Fruit fly (Drosophila melanogaster) whole organism, embryonic: Measurements from ENCODE around the gene CG15914.

ENCODE experiments used
- Adf1 ChIP-seq: fragments of 200-800 bp; sonication (Bioruptor generic); IDR thresholded peaks from 2 replicates; pipeline ENCODE4 v1.3.6; 2022; ENCODE audit warnings: missing biosample characterization, missing genetic modification characterization
- Antp ChIP-seq: fragments of 200-800 bp; sonication (Bioruptor generic); optimal IDR thresholded peaks from 3 replicates; lab custom pipeline; 2016; ENCODE audit warnings: missing biosample characterization, missing genetic modification characterization
- B-H2 ChIP-seq: fragments of 200-800 bp; sonication (Bioruptor generic); optimal IDR thresholded peaks from 2 replicates; lab custom pipeline; 2018; ENCODE audit warnings: missing biosample characterization, mild to moderate bottlenecking, missing genetic modification characterization
- CG10321 ChIP-seq: fragments of 200-800 bp; sonication (Bioruptor generic); IDR thresholded peaks from 2 replicates; pipeline ENCODE4 v1.3.6; 2022; ENCODE audit warnings: missing biosample characterization, missing genetic modification characterization
- CG1233 ChIP-seq: fragments of 200-800 bp; sonication (Bioruptor generic); optimal IDR thresholded peaks from 4 replicates; lab custom pipeline; 2018; ENCODE audit warnings: missing biosample characterization, mild to moderate bottlenecking, missing genetic modification characterization
- CG12744 ChIP-seq: fragments of 200-800 bp; sonication (Bioruptor generic); optimal IDR thresholded peaks from 2 replicates; lab custom pipeline; 2016; ENCODE audit warnings: missing biosample characterization, missing genetic modification characterization
- CG15011 ChIP-seq: fragments of 200-800 bp; sonication (Bioruptor generic); optimal IDR thresholded peaks from 3 replicates; lab custom pipeline; 2018; ENCODE audit warnings: missing biosample characterization, mild to moderate bottlenecking, missing genetic modification characterization
- CG15073 ChIP-seq: fragments of 200-800 bp; sonication (Bioruptor generic); optimal IDR thresholded peaks from 2 replicates; lab custom pipeline; 2016; ENCODE audit warnings: missing biosample characterization, missing genetic modification characterization
- CG15696 ChIP-seq: fragments of 200-800 bp; sonication (Bioruptor generic); optimal IDR thresholded peaks from 2 replicates; lab custom pipeline; 2019; ENCODE audit warnings: missing biosample characterization, mild to moderate bottlenecking, missing genetic modification characterization, moderate library complexity
- CG1602 ChIP-seq: fragments of 200-800 bp; sonication (Bioruptor generic); optimal IDR thresholded peaks from 3 replicates; lab custom pipeline; 2016; ENCODE audit warnings: missing biosample characterization, missing genetic modification characterization
- CG16779 ChIP-seq: fragments of 200-800 bp; sonication (Bioruptor generic); IDR thresholded peaks from 2 replicates; pipeline ENCODE4 v1.3.6; 2022; ENCODE audit warnings: missing biosample characterization, missing genetic modification characterization
- CG17829 ChIP-seq: fragments of 200-800 bp; optimal IDR thresholded peaks from 2 replicates; lab custom pipeline; 2019; ENCODE audit warnings: missing biosample characterization, mild to moderate bottlenecking, missing genetic modification characterization, moderate library complexity
- CG33213 ChIP-seq: fragments of 200-800 bp; sonication (Bioruptor generic); optimal IDR thresholded peaks from 3 replicates; lab custom pipeline; 2016; ENCODE audit warnings: missing biosample characterization, missing genetic modification characterization
- CG3847 ChIP-seq: fragments of 200-800 bp; sonication (Bioruptor generic); IDR thresholded peaks from 2 replicates; pipeline ENCODE4 v1.3.6; 2022; ENCODE audit warnings: missing biosample characterization, missing genetic modification characterization
- CG4707 ChIP-seq: fragments of 200-800 bp; sonication (Bioruptor generic); optimal IDR thresholded peaks from 2 replicates; lab custom pipeline; 2018; ENCODE audit warnings: missing biosample characterization, mild to moderate bottlenecking, missing genetic modification characterization, moderate library complexity
- CG6765 ChIP-seq: fragments of 200-800 bp; sonication (Bioruptor generic); optimal IDR thresholded peaks from 3 replicates; lab custom pipeline; 2017; ENCODE audit warnings: missing biosample characterization, mild to moderate bottlenecking, missing genetic modification characterization
- CG8924 ChIP-seq: fragments of 200-800 bp; optimal IDR thresholded peaks from 3 replicates; lab custom pipeline; 2019; ENCODE audit warnings: missing biosample characterization, mild to moderate bottlenecking, missing genetic modification characterization, moderate library complexity
- CG9797 ChIP-seq: fragments of 200-800 bp; sonication (Bioruptor generic); optimal IDR thresholded peaks from 3 replicates; lab custom pipeline; 2018; ENCODE audit warnings: missing biosample characterization, mild to moderate bottlenecking, missing genetic modification characterization
- CG9817 ChIP-seq: fragments of 200-800 bp; sonication (Bioruptor generic); optimal IDR thresholded peaks from 2 replicates; lab custom pipeline; 2018; ENCODE audit warnings: missing biosample characterization, mild to moderate bottlenecking, missing genetic modification characterization, moderate library complexity
- CG9932 ChIP-seq: fragments of 200-800 bp; sonication (Bioruptor generic); IDR thresholded peaks from 2 replicates; pipeline ENCODE4 v1.3.6; 2022; ENCODE audit warnings: missing biosample characterization, missing genetic modification characterization
- Deaf1 ChIP-seq: fragments of 200-800 bp; optimal IDR thresholded peaks from 3 replicates; lab custom pipeline; 2019; ENCODE audit warnings: missing biosample characterization, mild to moderate bottlenecking, missing genetic modification characterization, moderate library complexity
- Dref ChIP-seq: fragments of 200-800 bp; sonication (Bioruptor generic); IDR thresholded peaks from 2 replicates; pipeline ENCODE4 v1.3.6; 2022; ENCODE audit warnings: missing biosample characterization, missing genetic modification characterization
- E2f1 ChIP-seq: fragments of 200-800 bp; sonication (Bioruptor generic); IDR thresholded peaks from 2 replicates; pipeline ENCODE4 v1.3.6; 2022; ENCODE audit warnings: missing biosample characterization, missing genetic modification characterization
- Ets65A ChIP-seq: fragments of 200-800 bp; sonication (Bioruptor generic); peaks from one replicate; lab custom pipeline; 2016; ENCODE audit warnings: missing biosample characterization, missing genetic modification characterization
- Fer1 ChIP-seq: fragments of 200-800 bp; sonication (Bioruptor generic); optimal IDR thresholded peaks from 2 replicates; lab custom pipeline; 2017; ENCODE audit warnings: missing biosample characterization, mild to moderate bottlenecking, missing genetic modification characterization
- HmgZ ChIP-seq: fragments of 200-800 bp; sonication (Bioruptor generic); optimal IDR thresholded peaks from 2 replicates; lab custom pipeline; 2018; ENCODE audit warnings: missing biosample characterization, mild to moderate bottlenecking, missing genetic modification characterization
- NFAT ChIP-seq: fragments of 200-800 bp; sonication (Bioruptor generic); IDR thresholded peaks from 2 replicates; pipeline ENCODE4 v1.3.6; 2022; ENCODE audit warnings: missing biosample characterization, missing genetic modification characterization
- NK7.1 ChIP-seq: fragments of 200-800 bp; sonication (Bioruptor generic); optimal IDR thresholded peaks from 3 replicates; lab custom pipeline; 2016; ENCODE audit warnings: missing biosample characterization, missing genetic modification characterization
- Poxn ChIP-seq: fragments of 200-800 bp; sonication (Bioruptor generic); IDR thresholded peaks from 2 replicates; pipeline ENCODE4 v1.3.6; 2022; ENCODE audit warnings: missing biosample characterization, missing genetic modification characterization
- Ptx1 ChIP-seq: fragments of 200-800 bp; sonication (Bioruptor generic); IDR thresholded peaks from 2 replicates; pipeline ENCODE4 v1.3.6; 2022; ENCODE audit warnings: missing biosample characterization, missing genetic modification characterization
- Tbp ChIP-seq: fragments of >200 bp; optimal IDR thresholded peaks from 2 replicates; lab custom pipeline; 2018; ENCODE audit warnings: missing biosample characterization, missing genetic modification characterization
- Usf ChIP-seq: fragments of 200-800 bp; sonication (Bioruptor generic); optimal IDR thresholded peaks from 2 replicates; lab custom pipeline; 2017; ENCODE audit warnings: missing genotype, missing biosample characterization, missing genetic modification characterization
- ab ChIP-seq: fragments of 200-800 bp; sonication (Bioruptor generic); optimal IDR thresholded peaks from 2 replicates; lab custom pipeline; 2016; ENCODE audit warnings: missing biosample characterization, missing genetic modification characterization
- ap ChIP-seq: fragments of 200-800 bp; sonication (Bioruptor generic); IDR thresholded peaks from 2 replicates; pipeline ENCODE4 v1.3.6; 2022; ENCODE audit warnings: missing biosample characterization, missing genetic modification characterization
- ara ChIP-seq: fragments of 200-800 bp; sonication (Bioruptor generic); IDR thresholded peaks from 2 replicates; pipeline ENCODE4 v1.3.6; 2022; ENCODE audit warnings: missing biosample characterization, missing genetic modification characterization
- bbx ChIP-seq: fragments of 200-800 bp; sonication (Bioruptor generic); IDR thresholded peaks from 2 replicates; pipeline ENCODE4 v1.3.6; 2022; ENCODE audit warnings: missing biosample characterization, missing genetic modification characterization; ENCODE audit not compliant: partially characterized antibody
- chinmo ChIP-seq: fragments of 200-800 bp; sonication (Bioruptor generic); IDR thresholded peaks from 4 replicates; pipeline ENCODE4 v1.3.6; 2022; ENCODE audit warnings: missing biosample characterization, missing genetic modification characterization; ENCODE audit not compliant: partially characterized antibody
- ems ChIP-seq: fragments of 200-800 bp; sonication (Bioruptor generic); optimal IDR thresholded peaks from 3 replicates; lab custom pipeline; 2016; ENCODE audit warnings: missing biosample characterization, missing genetic modification characterization
- gfzf ChIP-seq: fragments of 200-800 bp; sonication (Bioruptor generic); optimal IDR thresholded peaks from 2 replicates; lab custom pipeline; 2016; ENCODE audit warnings: missing biosample characterization, mild to moderate bottlenecking, missing genetic modification characterization, moderate library complexity
- ind ChIP-seq: fragments of 200-800 bp; sonication (Bioruptor generic); optimal IDR thresholded peaks from 3 replicates; lab custom pipeline; 2016; ENCODE audit warnings: missing biosample characterization, missing genetic modification characterization
- kay ChIP-seq: fragments of 200-800 bp; sonication (Bioruptor generic); optimal IDR thresholded peaks from 2 replicates; lab custom pipeline; 2016; ENCODE audit warnings: missing biosample characterization, missing genetic modification characterization
- nom ChIP-seq: fragments of 200-800 bp; sonication (Bioruptor generic); optimal IDR thresholded peaks from 2 replicates; lab custom pipeline; 2017; ENCODE audit warnings: missing biosample characterization, missing genetic modification characterization, mild to moderate bottlenecking, moderate library complexity, missing genetic modification reagents
- onecut ChIP-seq: fragments of 200-800 bp; sonication (Bioruptor generic); IDR thresholded peaks from 2 replicates; pipeline ENCODE4 v1.3.6; 2022; ENCODE audit warnings: missing biosample characterization, missing genetic modification characterization
- pfk ChIP-seq: fragments of 200-800 bp; sonication (Bioruptor generic); optimal IDR thresholded peaks from 2 replicates; lab custom pipeline; 2018; ENCODE audit warnings: missing biosample characterization, mild to moderate bottlenecking, missing genetic modification characterization, moderate library complexity
- row ChIP-seq: fragments of 200-800 bp; sonication (Bioruptor generic); IDR thresholded peaks from 3 replicates; pipeline ENCODE4 v1.3.6; 2022; ENCODE audit warnings: missing biosample characterization, missing genetic modification characterization
- scrt ChIP-seq: fragments of 200-800 bp; sonication (Bioruptor generic); optimal IDR thresholded peaks from 2 replicates; lab custom pipeline; 2018; ENCODE audit warnings: missing biosample characterization, mild to moderate bottlenecking, missing genetic modification characterization, moderate library complexity
- sug ChIP-seq: fragments of 200-800 bp; optimal IDR thresholded peaks from 2 replicates; lab custom pipeline; 2019; ENCODE audit warnings: missing biosample characterization, mild to moderate bottlenecking, missing genetic modification characterization, moderate library complexity
- toy ChIP-seq: fragments of 200-800 bp; sonication (Bioruptor generic); IDR thresholded peaks from 2 replicates; pipeline ENCODE4 v1.3.6; 2022; ENCODE audit warnings: missing biosample characterization, missing genetic modification characterization
- tx ChIP-seq: fragments of 200-800 bp; sonication (Bioruptor generic); optimal IDR thresholded peaks from 2 replicates; lab custom pipeline; 2016; ENCODE audit warnings: missing biosample characterization, missing genetic modification characterization
- vfl ChIP-seq: fragments of 200-800 bp; sonication (Bioruptor generic); optimal IDR thresholded peaks from 2 replicates; lab custom pipeline; 2016; ENCODE audit warnings: missing biosample characterization, missing genetic modification characterization
- wor ChIP-seq: fragments of 200-800 bp; sonication (Bioruptor generic); IDR thresholded peaks from 2 replicates; pipeline ENCODE4 v1.3.6; 2022; ENCODE audit warnings: missing biosample characterization, missing genetic modification characterization

Gene CG15914

dm6 chrX:15886411-15887246 is 33.4 kb downstream of the CG15914 start (continued):
- peak; percentile 2 for TF ChIP-seq CG17829 (tag; lab: Kevin White, UChicago)
- TF ChIP-seq nom (GFP tag; lab: Kevin White, UChicago) = peak; percentile 98
- no peak for TF ChIP-seq Poxn
- TF ChIP-seq chinmo (GFP tag; lab: Robert Waterston, UW) = peak; percentile 72; the same call in 1 of the 4 replicates
- TF ChIP-seq CG9817 (tag; lab: Kevin White, UChicago) = no peak
- TF ChIP-seq tx (GFP tag; lab: Kevin White, UChicago) = no peak
- TF ChIP-seq toy (GFP tag; lab: Robert Waterston, UW) = no peak
- no peak for TF ChIP-seq bbx (GFP tag; lab: Robert Waterston, UW)
- TF ChIP-seq gfzf (GFP tag; lab: Kevin White, UChicago) = peak; percentile 6
- TF ChIP-seq ems (GFP tag; lab: Kevin White, UChicago) = no peak
- peak; percentile 93 for TF ChIP-seq CG10321
- TF ChIP-seq NFAT (GFP tag; lab: Robert Waterston, UW) = no peak
- no peak for TF ChIP-seq vfl
- no peak for TF ChIP-seq CG1602 (GFP tag; lab: Kevin White, UChicago)
- TF ChIP-seq CG8924 (tag; lab: Kevin White, UChicago) = peak; percentile 13
- no peak for TF ChIP-seq CG15696 (tag; lab: Kevin White, UChicago)
- TF ChIP-seq scrt (GFP tag; lab: Kevin White, UChicago) = no peak
- TF ChIP-seq pfk (GFP tag; lab: Kevin White, UChicago) = no peak
- no peak for TF ChIP-seq CG6765
- peak; percentile 16; the same call in 1 of the 2 replicates for TF ChIP-seq Adf1 (GFP tag; lab: Robert Waterston, UW)
- TF ChIP-seq HmgZ = peak; percentile 50
- no peak; the same call in 2 of the 3 replicates for TF ChIP-seq row (GFP tag; lab: Robert Waterston, UW)
- 0 out of 2 replicates have a peak, but pooled peaks have one; percentile 4 for TF ChIP-seq onecut
- TF ChIP-seq Deaf1 (tag; lab: Kevin White, UChicago) = peak; percentile 88
- no peak for TF ChIP-seq CG33213
- peak; percentile 36 for TF ChIP-seq Fer1 (GFP tag; lab: Kevin White, UChicago)
- TF ChIP-seq kay (GFP tag; lab: Kevin White, UChicago) = no peak
- TF ChIP-seq B-H2 (GFP tag; lab: Kevin White, UChicago) = peak; percentile 32
- TF ChIP-seq ap (GFP tag; lab: Robert Waterston, UW) = no peak
- no peak for TF ChIP-seq wor
- no peak for TF ChIP-seq ab (GFP tag; lab: Kevin White, UChicago)
- TF ChIP-seq CG9797 = no peak
- TF ChIP-seq Usf (GFP tag; lab: Kevin White, UChicago) = no peak
- TF ChIP-seq NK7.1 (GFP tag; lab: Kevin White, UChicago) = no peak
- no peak for TF ChIP-seq Dref (GFP tag; lab: Robert Waterston, UW)
- TF ChIP-seq Ptx1 (GFP tag; lab: Robert Waterston, UW) = no peak
- no peak for TF ChIP-seq sug (tag; lab: Kevin White, UChicago)
- no peak for TF ChIP-seq CG16779 (GFP tag; lab: Robert Waterston, UW)
- no peak for TF ChIP-seq E2f1 (GFP tag; lab: Robert Waterston, UW)
- no peak for TF ChIP-seq CG12744 (GFP tag; lab: Kevin White, UChicago)
- no peak for TF ChIP-seq CG3847 (GFP tag; lab: Robert Waterston, UW)
- no peak for TF ChIP-seq CG15073 (GFP tag; lab: Kevin White, UChicago)
- no peak for TF ChIP-seq ara (GFP tag; lab: Robert Waterston, UW)
- TF ChIP-seq Ets65A (GFP tag; lab: Kevin White, UChicago) = peak; percentile 82
- TF ChIP-seq ind (GFP tag; lab: Kevin White, UChicago) = no peak
- TF ChIP-seq Antp (GFP tag; lab: Kevin White, UChicago) = no peak
- TF ChIP-seq CG9932 (GFP tag; lab: Robert Waterston, UW) = no peak
- TF ChIP-seq CG15011 (GFP tag; lab: Kevin White, UChicago) = no peak
- no peak for TF ChIP-seq Tbp (GFP tag; lab: Kevin White, UChicago)
- TF ChIP-seq CG4707 (GFP tag; lab: Kevin White, UChicago) = no peak
- TF ChIP-seq CG1233 (GFP tag; lab: Kevin White, UChicago) = no peak
